Worm (Caenorhabditis elegans) whole organism, mixed stage, embryonic: Measurements from ENCODE around the gene gtf-2E1.

Experiments used
- ceh-39 ChIP-seq: fragments of 150-350 bp; optimal IDR thresholded peaks from 2 replicates; lab custom pipeline; 2014; ENCODE audit warnings: missing biosample characterization, missing genetic modification characterization
- ces-1 ChIP-seq: fragments of 150-350 bp; optimal IDR thresholded peaks from 2 replicates; lab custom pipeline; 2014; ENCODE audit warnings: missing biosample characterization, missing genetic modification reagents, missing genetic modification characterization
- elt-1 ChIP-seq: sonication (generic microtip); optimal IDR thresholded peaks from 2 replicates; lab custom pipeline; 2017; ENCODE audit warnings: missing genetic modification characterization, mild to moderate bottlenecking, missing compliant biosample characterization, antibody characterized with exemption, moderate library complexity, borderline replicate concordance; ENCODE audit not compliant: insufficient read depth
- elt-3 ChIP-seq: fragments of 150-350 bp; optimal IDR thresholded peaks from 2 replicates; lab custom pipeline; 2014; ENCODE audit warnings: missing biosample characterization, missing genetic modification characterization
- lin-32 ChIP-seq: fragments of 200-800 bp; sonication (Bioruptor generic); optimal IDR thresholded peaks from 2 replicates; lab custom pipeline; 2018; ENCODE audit warnings: mild to moderate bottlenecking, missing genetic modification characterization, missing compliant biosample characterization
- nhr-12 ChIP-seq: fragments of 150-350 bp; optimal IDR thresholded peaks from 2 replicates; lab custom pipeline; 2014; ENCODE audit warnings: missing biosample characterization, missing genetic modification characterization
- nhr-2 ChIP-seq: fragments of 150-350 bp; optimal IDR thresholded peaks from 2 replicates; lab custom pipeline; 2014; ENCODE audit warnings: missing biosample characterization, missing genetic modification characterization
- snpc-4 ChIP-seq: fragments of 150-350 bp; optimal IDR thresholded peaks from 2 replicates; lab custom pipeline; 2014; ENCODE audit warnings: missing biosample characterization, missing genetic modification characterization
- tbx-8 ChIP-seq: fragments of 200-800 bp; sonication (Bioruptor generic); optimal IDR thresholded peaks from 2 replicates; lab custom pipeline; 2018; ENCODE audit warnings: mild to moderate bottlenecking, missing genetic modification characterization, moderate library complexity, missing compliant biosample characterization
- unc-39 ChIP-seq: fragments of 150-350 bp; optimal IDR thresholded peaks from 2 replicates; lab custom pipeline; 2014; ENCODE audit warnings: missing biosample characterization, missing genetic modification characterization
- unc-62 ChIP-seq: fragments of 150-350 bp; optimal IDR thresholded peaks from 2 replicates; lab custom pipeline; 2014; ENCODE audit warnings: missing biosample characterization, missing genetic modification reagents, missing genetic modification characterization
- ztf-11 ChIP-seq: fragments of 150-350 bp; optimal IDR thresholded peaks from 2 replicates; lab custom pipeline; 2014; ENCODE audit warnings: missing biosample characterization, missing genetic modification characterization

DNA sequence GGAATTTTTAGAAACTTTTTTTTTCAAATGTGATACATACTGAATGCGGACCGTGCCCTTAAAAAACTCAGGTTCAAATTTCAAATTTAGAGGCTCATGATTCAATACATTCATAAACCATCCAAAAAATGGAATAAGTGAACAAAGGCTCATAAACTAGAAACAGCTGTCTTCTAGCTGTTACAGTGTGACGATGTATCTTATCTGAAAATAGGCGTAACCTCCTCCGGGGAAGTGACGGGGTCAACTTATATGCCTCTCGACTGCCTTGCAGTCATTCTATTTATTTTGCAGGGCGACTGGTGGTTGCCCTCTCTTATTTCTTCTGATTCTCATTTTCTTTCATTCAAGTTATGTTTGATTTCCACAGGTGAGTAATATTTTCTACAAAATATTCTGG, 39.1 kb upstream of the gtf-2E1 start, which contains the start of gene Y116A8B.1:
- TF ChIP-seq unc-62 (GFP tag; lab: Kevin White, UChicago) (no peak), elt-3 (tag; lab: Kevin White, UChicago) (no peak), ces-1 (GFP tag; lab: Kevin White, UChicago) (no peak), nhr-12 (no peak), nhr-2 (tag; lab: Kevin White, UChicago) (no peak), elt-1 (no peak), lin-32 (no peak), snpc-4 (tag; lab: Kevin White, UChicago) (no peak), unc-39 (tag; lab: Kevin White, UChicago) (no peak), tbx-8 (no peak), ztf-11 (tag; lab: Kevin White, UChicago) (no peak), ceh-39 (tag; lab: Kevin White, UChicago) (no peak)
